Worm (Caenorhabditis elegans): ENCODE measurements around the gene csr-1.

DNA sequence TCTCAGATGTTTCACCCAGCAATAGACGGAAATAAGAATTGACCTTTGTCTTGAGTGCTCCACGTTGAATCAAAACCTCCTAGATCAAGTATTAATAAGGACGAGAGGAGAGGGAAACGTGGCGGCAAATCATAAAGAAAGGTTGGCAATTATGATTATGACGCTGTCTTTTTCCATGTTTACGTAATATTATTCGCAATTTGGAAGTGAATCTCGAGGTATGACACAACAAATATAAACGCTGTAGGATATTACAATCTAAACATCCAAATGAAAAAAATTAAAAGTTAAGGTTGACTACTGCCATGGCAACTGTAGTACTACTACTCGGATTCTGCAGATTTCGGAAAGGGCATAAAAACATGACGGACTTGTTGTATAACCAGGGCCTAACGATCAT lies 49.1 kb downstream of the csr-1 start:
- no peak for TF ChIP-seq tbx-2 (tag; optimal IDR thresholded peaks at IDR 0.05)
- no peak for TF ChIP-seq snpc-4 (tag; optimal IDR thresholded peaks at IDR 0.05)
- TF ChIP-seq egl-27 (tag; optimal IDR thresholded peaks at IDR 0.05): no peak
- no peak for TF ChIP-seq aly-2 (tag; optimal IDR thresholded peaks at IDR 0.05)
- no peak for TF ChIP-seq nhr-28 (tag; optimal IDR thresholded peaks at IDR 0.05)
- TF ChIP-seq hmg-11 (tag; optimal IDR thresholded peaks at IDR 0.05): no peak
- no peak for TF ChIP-seq ztf-4 (tag; optimal IDR thresholded peaks at IDR 0.05)
- no peak for TF ChIP-seq ceh-82 (tag; optimal IDR thresholded peaks at IDR 0.05)
- TF ChIP-seq nhr-23 (tag; optimal IDR thresholded peaks at IDR 0.05): no peak
- TF ChIP-seq elt-2 (tag; optimal IDR thresholded peaks at IDR 0.05): no peak
- TF ChIP-seq nhr-77 (tag; optimal IDR thresholded peaks at IDR 0.05): no peak
- TF ChIP-seq ceh-16 (tag; optimal IDR thresholded peaks at IDR 0.05): no peak
